Fruit fly (Drosophila melanogaster) whole organism, embryonic: ENCODE data around the gene CG13896.
A peak's percentile ranks its signal among the peaks of the same experiment; 100 is the strongest.

Source experiments
- CG10209 ChIP-seq: fragments of 200-800 bp; sonication (Bioruptor generic); optimal IDR thresholded peaks from 3 replicates; lab custom pipeline; 2017; ENCODE audit warnings: missing biosample characterization, mild to moderate bottlenecking, missing genetic modification characterization, missing genetic modification reagents
- CG10654 ChIP-seq: fragments of 200-800 bp; sonication (Bioruptor generic); optimal IDR thresholded peaks from 2 replicates; lab custom pipeline; 2016; ENCODE audit warnings: missing biosample characterization, missing genetic modification characterization
- CG11723 ChIP-seq: fragments of 200-800 bp; sonication (Bioruptor generic); optimal IDR thresholded peaks from 2 replicates; lab custom pipeline; 2017; ENCODE audit warnings: missing biosample characterization, mild to moderate bottlenecking, missing genetic modification characterization
- CG12391 ChIP-seq: fragments of 200-800 bp; sonication (Bioruptor generic); optimal IDR thresholded peaks from 3 replicates; lab custom pipeline; 2018; ENCODE audit warnings: missing biosample characterization, mild to moderate bottlenecking, missing genetic modification characterization, moderate library complexity
- CG13287 ChIP-seq: fragments of 200-800 bp; sonication (Bioruptor generic); IDR thresholded peaks from 2 replicates; pipeline ENCODE4 v1.3.6; 2022; ENCODE audit warnings: missing biosample characterization, missing genetic modification characterization; ENCODE audit not compliant: partially characterized antibody
- CG13424 ChIP-seq: fragments of 200-800 bp; sonication (Bioruptor generic); optimal IDR thresholded peaks from 2 replicates; lab custom pipeline; 2019; ENCODE audit warnings: missing biosample characterization, mild to moderate bottlenecking, missing genetic modification characterization, moderate library complexity
- CG15073 ChIP-seq: fragments of 200-800 bp; sonication (Bioruptor generic); optimal IDR thresholded peaks from 2 replicates; lab custom pipeline; 2016; ENCODE audit warnings: missing biosample characterization, missing genetic modification characterization
- CG15269 ChIP-seq: fragments of 200-800 bp; sonication (Bioruptor generic); optimal IDR thresholded peaks from 2 replicates; lab custom pipeline; 2018; ENCODE audit warnings: missing biosample characterization, mild to moderate bottlenecking, missing genetic modification characterization, moderate library complexity
- CG15696 ChIP-seq: fragments of 200-800 bp; sonication (Bioruptor generic); optimal IDR thresholded peaks from 2 replicates; lab custom pipeline; 2019; ENCODE audit warnings: missing biosample characterization, mild to moderate bottlenecking, missing genetic modification characterization, moderate library complexity
- CG17361 ChIP-seq: fragments of 200-800 bp; sonication (Bioruptor generic); IDR thresholded peaks from 3 replicates; pipeline ENCODE4 v1.3.6; 2022; ENCODE audit warnings: missing biosample characterization, missing genetic modification characterization
- CG2199 ChIP-seq: fragments of 200-800 bp; sonication (Bioruptor generic); IDR thresholded peaks from 3 replicates; pipeline ENCODE4 v1.3.6; 2022; ENCODE audit warnings: missing biosample characterization, missing genetic modification characterization
- CG2875 ChIP-seq: fragments of 200-800 bp; sonication (Bioruptor generic); optimal IDR thresholded peaks from 2 replicates; lab custom pipeline; 2017; ENCODE audit warnings: missing biosample characterization, mild to moderate bottlenecking, missing genetic modification characterization, missing genetic modification reagents
- CG4328 ChIP-seq: fragments of 200-800 bp; sonication (Bioruptor generic); optimal IDR thresholded peaks from 3 replicates; lab custom pipeline; 2017; ENCODE audit warnings: missing biosample characterization, missing genetic modification reagents, missing genetic modification characterization
- CG4854 ChIP-seq: fragments of 200-800 bp; sonication (Bioruptor generic); optimal IDR thresholded peaks from 2 replicates; lab custom pipeline; 2016; ENCODE audit warnings: missing biosample characterization, missing genetic modification characterization, inconsistent platforms
- CG6272 ChIP-seq: fragments of 200-800 bp; sonication (Bioruptor generic); IDR thresholded peaks from 2 replicates; pipeline ENCODE4 v1.3.6; 2022; ENCODE audit warnings: missing biosample characterization, missing genetic modification characterization
- CG7556 ChIP-seq: fragments of 200-800 bp; sonication (Bioruptor generic); optimal IDR thresholded peaks from 2 replicates; lab custom pipeline; 2017; ENCODE audit warnings: missing biosample characterization, mild to moderate bottlenecking, missing genetic modification characterization
- Dek ChIP-seq: fragments of 200-800 bp; sonication (Bioruptor generic); optimal IDR thresholded peaks from 3 replicates; lab custom pipeline; 2019; ENCODE audit warnings: missing biosample characterization, mild to moderate bottlenecking, missing genetic modification characterization, moderate library complexity
- HLH4C ChIP-seq: fragments of 200-800 bp; sonication (Bioruptor generic); IDR thresholded peaks from 3 replicates; pipeline ENCODE4 v1.3.6; 2022; ENCODE audit warnings: missing biosample characterization, missing genetic modification characterization; ENCODE audit not compliant: partially characterized antibody
- Hey ChIP-seq: fragments of 200-800 bp; sonication (Bioruptor generic); optimal IDR thresholded peaks from 3 replicates; lab custom pipeline; 2018; ENCODE audit warnings: missing biosample characterization, mild to moderate bottlenecking, missing genetic modification characterization
- Hr51 ChIP-seq, 2 experiments: fragments of 200-800 bp; sonication (Bioruptor generic); optimal IDR thresholded peaks; 2 replicates in 1 of 2; 3 replicates in 1 of 2; lab custom pipeline; 2016 to 2018; ENCODE audit warnings: missing biosample characterization in 2 of 2, missing genetic modification characterization in 2 of 2, mild to moderate bottlenecking in 1 of 2, moderate library complexity in 1 of 2
- Mrtf ChIP-seq: fragments of 200-800 bp; sonication (Bioruptor generic); IDR thresholded peaks from 3 replicates; pipeline ENCODE4 v1.3.6; 2022; ENCODE audit warnings: missing biosample characterization, missing genetic modification characterization
- Nf-YB ChIP-seq: fragments of 200-800 bp; sonication (Bioruptor generic); optimal IDR thresholded peaks from 3 replicates; lab custom pipeline; 2019; ENCODE audit warnings: missing biosample characterization, mild to moderate bottlenecking, missing genetic modification characterization, moderate library complexity
- Optix ChIP-seq: fragments of 200-800 bp; sonication (Bioruptor generic); IDR thresholded peaks from 3 replicates; pipeline ENCODE4 v1.3.6; 2022; ENCODE audit warnings: missing biosample characterization, missing genetic modification characterization
- Pdp1 ChIP-seq, 2 experiments: fragments of 200-800 bp; sonication (Bioruptor generic); optimal IDR thresholded peaks; 3 replicates each; lab custom pipeline; 2016; ENCODE audit warnings: missing biosample characterization in 2 of 2, missing genetic modification characterization in 2 of 2, mild to moderate bottlenecking in 1 of 2, moderate library complexity in 1 of 2
- Ravus ChIP-seq: fragments of 200-800 bp; sonication (Bioruptor generic); IDR thresholded peaks from 2 replicates; pipeline ENCODE4 v1.3.6; 2022; ENCODE audit warnings: missing biosample characterization, missing genetic modification characterization
- Six4 ChIP-seq: fragments of 200-800 bp; sonication (Bioruptor generic); optimal IDR thresholded peaks from 2 replicates; lab custom pipeline; 2016; ENCODE audit warnings: missing biosample characterization, missing genetic modification characterization
- Sox102F ChIP-seq: fragments of 200-800 bp; sonication (Bioruptor generic); optimal IDR thresholded peaks from 2 replicates; lab custom pipeline; 2018; ENCODE audit warnings: missing biosample characterization, mild to moderate bottlenecking, missing genetic modification characterization, moderate library complexity
- Ssrp ChIP-seq: fragments of 200-800 bp; sonication (Bioruptor generic); optimal IDR thresholded peaks from 2 replicates; lab custom pipeline; 2018; ENCODE audit warnings: missing biosample characterization, mild to moderate bottlenecking, missing genetic modification characterization, moderate library complexity
- Stat92E ChIP-seq, 3 experiments: fragments of >200 bp in 2 of 3; fragments of 200-800 bp in 1 of 3; sonication (Bioruptor generic) in 1 of 3; optimal IDR thresholded peaks; 2 replicates each; lab custom pipeline; 2017 to 2019; ENCODE audit warnings: missing biosample characterization in 3 of 3, missing genetic modification characterization in 3 of 3, mild to moderate bottlenecking in 1 of 3, moderate library complexity in 1 of 3
- TFAM ChIP-seq: fragments of 200-800 bp; sonication (Bioruptor generic); optimal IDR thresholded peaks from 2 replicates; lab custom pipeline; 2017; ENCODE audit warnings: missing biosample characterization, missing genetic modification characterization, inconsistent platforms
- Vsx1 ChIP-seq: fragments of 200-800 bp; sonication (Bioruptor generic); optimal IDR thresholded peaks from 2 replicates; lab custom pipeline; 2017; ENCODE audit warnings: missing biosample characterization, mild to moderate bottlenecking, missing genetic modification characterization, missing genetic modification reagents
- ab ChIP-seq: fragments of 200-800 bp; sonication (Bioruptor generic); optimal IDR thresholded peaks from 2 replicates; lab custom pipeline; 2016; ENCODE audit warnings: missing biosample characterization, missing genetic modification characterization
- btn ChIP-seq: fragments of 200-800 bp; sonication (Bioruptor generic); optimal IDR thresholded peaks from 2 replicates; lab custom pipeline; 2016; ENCODE audit warnings: missing biosample characterization, missing genetic modification characterization
- dan ChIP-seq: fragments of 200-800 bp; sonication (Bioruptor generic); IDR thresholded peaks from 2 replicates; pipeline ENCODE4 v1.3.6; 2022; ENCODE audit warnings: missing biosample characterization, missing genetic modification characterization
- dm ChIP-seq: fragments of 200-800 bp; sonication (Bioruptor generic); optimal IDR thresholded peaks from 3 replicates; lab custom pipeline; 2016; ENCODE audit warnings: missing biosample characterization, missing genetic modification characterization
- ems ChIP-seq: fragments of 200-800 bp; sonication (Bioruptor generic); optimal IDR thresholded peaks from 3 replicates; lab custom pipeline; 2016; ENCODE audit warnings: missing biosample characterization, missing genetic modification characterization
- ham ChIP-seq: fragments of 200-800 bp; sonication (Bioruptor generic); IDR thresholded peaks from 2 replicates; pipeline ENCODE4 v1.3.6; 2022; ENCODE audit warnings: missing biosample characterization, missing genetic modification characterization
- hth ChIP-seq: fragments of >200 bp; optimal IDR thresholded peaks from 2 replicates; lab custom pipeline; 2017; ENCODE audit warnings: inconsistent platforms
- jigr1 ChIP-seq: fragments of 200-800 bp; sonication (Bioruptor generic); IDR thresholded peaks from 3 replicates; pipeline ENCODE4 v1.3.6; 2022; ENCODE audit warnings: missing biosample characterization, missing genetic modification characterization
- klu ChIP-seq: fragments of 200-800 bp; sonication (Bioruptor generic); IDR thresholded peaks from 2 replicates; pipeline ENCODE4 v1.3.6; 2022; ENCODE audit warnings: missing biosample characterization, missing genetic modification characterization
- lmd ChIP-seq: fragments of 200-800 bp; sonication (Bioruptor generic); IDR thresholded peaks from 2 replicates; pipeline ENCODE4 v1.3.6; 2022; ENCODE audit warnings: missing biosample characterization, missing genetic modification characterization
- nau ChIP-seq: fragments of 200-800 bp; sonication (Bioruptor generic); optimal IDR thresholded peaks from 3 replicates; lab custom pipeline; 2017; ENCODE audit warnings: missing biosample characterization, mild to moderate bottlenecking, missing genetic modification characterization, missing genetic modification reagents
- nerfin-2 ChIP-seq: fragments of 200-800 bp; sonication (Bioruptor generic); IDR thresholded peaks from 2 replicates; pipeline ENCODE4 v1.3.6; 2022; ENCODE audit warnings: missing biosample characterization, missing genetic modification characterization; ENCODE audit not compliant: partially characterized antibody
- prd ChIP-seq, 3 experiments: fragments of >200 bp in 2 of 3; fragments of 200-800 bp in 1 of 3; sonication (Bioruptor generic) in 1 of 3; optimal IDR thresholded peaks in 2 of 3; IDR thresholded peaks in 1 of 3; 2 replicates in 2 of 3; 3 replicates in 1 of 3; pipeline versions ENCODE4 v1.3.6 to Lab custom; 2017 to 2022; ENCODE audit warnings: missing biosample characterization in 1 of 3, missing genetic modification characterization in 1 of 3
- pum ChIP-seq: fragments of 200-800 bp; sonication (Bioruptor generic); optimal IDR thresholded peaks from 2 replicates; lab custom pipeline; 2016; ENCODE audit warnings: missing biosample characterization, missing genetic modification characterization
- schlank ChIP-seq: fragments of 200-800 bp; sonication (Bioruptor generic); optimal IDR thresholded peaks from 2 replicates; lab custom pipeline; 2018; ENCODE audit warnings: missing biosample characterization, mild to moderate bottlenecking, missing genetic modification characterization
- sisA ChIP-seq: fragments of 200-800 bp; sonication (Bioruptor generic); IDR thresholded peaks from 2 replicates; pipeline ENCODE4 v1.3.6; 2022; ENCODE audit warnings: missing biosample characterization, missing genetic modification characterization
- tap ChIP-seq: fragments of 200-800 bp; optimal IDR thresholded peaks from 3 replicates; lab custom pipeline; 2019; ENCODE audit warnings: missing biosample characterization, mild to moderate bottlenecking, missing genetic modification characterization, moderate library complexity
- vnd ChIP-seq: fragments of 200-800 bp; sonication (Bioruptor generic); IDR thresholded peaks from 3 replicates; pipeline ENCODE4 v1.3.6; 2022; ENCODE audit warnings: missing biosample characterization, missing genetic modification characterization; ENCODE audit not compliant: partially characterized antibody

Gene CG13896

DNA sequence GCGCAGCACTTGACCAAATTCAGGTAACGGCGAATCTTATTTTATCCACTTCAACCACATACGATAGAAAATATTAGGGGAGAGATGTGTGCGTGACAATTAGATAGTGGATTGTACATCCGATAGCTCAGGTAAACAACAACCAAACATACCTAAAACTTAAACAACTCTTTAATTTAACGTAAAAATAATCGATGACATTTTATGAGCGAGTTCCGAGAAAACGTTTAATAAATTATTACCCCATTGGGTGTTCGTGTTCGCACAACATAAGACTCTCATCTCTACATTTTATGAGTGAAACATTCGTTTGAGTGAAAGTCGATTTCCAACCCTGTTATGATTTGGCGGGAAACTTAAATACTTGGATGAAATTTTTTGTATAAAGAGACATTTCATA lies 31.4 kb downstream of the CG13896 start, which contains the start of gene CG17129 (continued):
- peak; percentile 56 for TF ChIP-seq dm
- TF ChIP-seq CG13424 (tag; lab: Kevin White, UChicago), result peak; percentile 78
- peak; percentile 75 for TF ChIP-seq Sox102F (GFP tag; lab: Kevin White, UChicago)
- peak; percentile 84 for TF ChIP-seq CG12391 (tag; lab: Kevin White, UChicago)
- peak; percentile 73 for TF ChIP-seq btn (GFP tag; lab: Kevin White, UChicago)
- TF ChIP-seq dan (GFP tag; lab: Robert Waterston, UW), result 0 out of 2 replicates have a peak, but pooled peaks have one; percentile 34
- TF ChIP-seq HLH4C (GFP tag; lab: Robert Waterston, UW), result peak; percentile 93
- peak; percentile 83 for TF ChIP-seq CG15696
- peak; percentile 65 for TF ChIP-seq CG7556 (GFP tag; lab: Kevin White, UChicago)
- TF ChIP-seq lmd (GFP tag; lab: Robert Waterston, UW), result peak; percentile 73
- TF ChIP-seq tap (tag; lab: Kevin White, UChicago), result peak; percentile 53
- no peak for TF ChIP-seq Vsx1 (GFP tag; lab: Kevin White, UChicago)
- peak; percentile 62 for TF ChIP-seq CG15269 (tag; lab: Kevin White, UChicago)
- peak; percentile 15; the same call in 2 of the 3 replicates for TF ChIP-seq CG2199
- TF ChIP-seq prd (optimal IDR thresholded peaks at IDR 0.05; lab: Kevin White, UChicago), result no peak
- TF ChIP-seq prd (GFP tag; IDR thresholded peaks at IDR 0.05; lab: Robert Waterston, UW), result peak; percentile 88
- no peak for TF ChIP-seq ham
- peak; percentile 50 to 61 for TF ChIP-seq Hr51 (GFP tag; optimal IDR thresholded peaks at IDR 0.05; lab: Kevin White, UChicago)
- TF ChIP-seq CG4854 (GFP tag; lab: Kevin White, UChicago), result peak; percentile 74
- peak; percentile 51 for TF ChIP-seq Six4
- peak; percentile 67; the same call in 1 of the 3 replicates for TF ChIP-seq Optix (GFP tag; lab: Robert Waterston, UW)
- TF ChIP-seq Dek (tag; lab: Kevin White, UChicago), result peak; percentile 60
- TF ChIP-seq hth (lab: Kevin White, UChicago), result no peak
- peak; percentile 63 for TF ChIP-seq Ssrp (tag; lab: Kevin White, UChicago)
- TF ChIP-seq Pdp1 (GFP tag; optimal IDR thresholded peaks at IDR 0.05; lab: Kevin White, UChicago), result peak in 1 of 2 experiments; percentile 85
- no peak for TF ChIP-seq jigr1
- TF ChIP-seq sisA (GFP tag; lab: Robert Waterston, UW), result peak; percentile 81
- TF ChIP-seq Mrtf (GFP tag; lab: Robert Waterston, UW), result peak; percentile 53; the same call in 2 of the 3 replicates
- no peak for TF ChIP-seq ems (GFP tag; lab: Kevin White, UChicago)
- TF ChIP-seq pum (GFP tag; lab: Kevin White, UChicago), result peak; percentile 87
- TF ChIP-seq ab (GFP tag; lab: Kevin White, UChicago), result no peak
- TF ChIP-seq CG2875 (GFP tag; lab: Kevin White, UChicago), result peak; percentile 27
- TF ChIP-seq CG4328 (GFP tag; lab: Kevin White, UChicago), result peak; percentile 69
- peak; percentile 66 for TF ChIP-seq CG10654 (GFP tag; lab: Kevin White, UChicago)
- no peak for TF ChIP-seq Hey
- peak; percentile 99 for TF ChIP-seq CG13287
- TF ChIP-seq vnd (GFP tag; lab: Robert Waterston, UW), result peak; percentile 95
- peak; percentile 89 for TF ChIP-seq CG6272 (GFP tag; lab: Robert Waterston, UW)
- no peak for TF ChIP-seq TFAM (GFP tag; lab: Kevin White, UChicago)
- peak in 1 of 3 experiments; percentile 44 for TF ChIP-seq Stat92E (GFP tag; optimal IDR thresholded peaks at IDR 0.05; lab: Kevin White, UChicago)
- TF ChIP-seq klu (GFP tag; lab: Robert Waterston, UW), result peak; percentile 76; the same call in 1 of the 2 replicates
- TF ChIP-seq CG15073, result no peak
- peak; percentile 85 for TF ChIP-seq nerfin-2
- peak; percentile 57 for TF ChIP-seq CG11723 (GFP tag; lab: Kevin White, UChicago)
- TF ChIP-seq CG10209 (GFP tag; lab: Kevin White, UChicago), result peak; percentile 56
- TF ChIP-seq CG17361 (GFP tag; lab: Robert Waterston, UW), result peak; percentile 80
- TF ChIP-seq nau (GFP tag; lab: Kevin White, UChicago), result no peak
- TF ChIP-seq Nf-YB, result peak; percentile 31
- no peak for TF ChIP-seq Ravus
- TF ChIP-seq schlank, result peak; percentile 39
